Fruit fly (Drosophila melanogaster) whole organism, pupa: ENCODE results near the gene CG4582.

Source experiments
- CG10348 ChIP-seq: fragments of 200-800 bp; sonication (Bioruptor generic); IDR thresholded peaks from 2 replicates; pipeline ENCODE4 v1.3.6; 2022; ENCODE audit warnings: missing biosample characterization, missing genetic modification characterization
- CG12605 ChIP-seq: fragments of 200-800 bp; sonication (Bioruptor generic); IDR thresholded peaks from 2 replicates; pipeline ENCODE4 v1.3.6; 2022; ENCODE audit warnings: missing biosample characterization, missing genetic modification characterization
- CG13204 ChIP-seq: fragments of 200-800 bp; sonication (Bioruptor generic); optimal IDR thresholded peaks from 2 replicates; lab custom pipeline; 2018; ENCODE audit warnings: missing biosample characterization, mild to moderate bottlenecking, missing genetic modification characterization, moderate library complexity
- CG14655 ChIP-seq: fragments of 200-800 bp; sonication (Bioruptor generic); optimal IDR thresholded peaks from 3 replicates; lab custom pipeline; 2017; ENCODE audit warnings: mild to moderate bottlenecking, missing biosample characterization, missing genetic modification reagents, missing genetic modification characterization
- CG17806 ChIP-seq: fragments of 200-800 bp; sonication (Bioruptor generic); optimal IDR thresholded peaks from 2 replicates; lab custom pipeline; 2018; ENCODE audit warnings: missing biosample characterization, mild to moderate bottlenecking, missing genetic modification characterization, moderate library complexity
- CG34367 ChIP-seq: fragments of 200-800 bp; sonication (Bioruptor generic); optimal IDR thresholded peaks from 2 replicates; lab custom pipeline; 2018; ENCODE audit warnings: missing biosample characterization, mild to moderate bottlenecking, missing genetic modification characterization
- CG8159 ChIP-seq: fragments of 200-800 bp; sonication (Bioruptor generic); optimal IDR thresholded peaks from 3 replicates; lab custom pipeline; 2018; ENCODE audit warnings: missing biosample characterization, mild to moderate bottlenecking, missing genetic modification characterization, moderate library complexity
- CG8301 ChIP-seq: fragments of 200-800 bp; sonication (Bioruptor generic); optimal IDR thresholded peaks from 2 replicates; lab custom pipeline; 2018; ENCODE audit warnings: missing biosample characterization, mild to moderate bottlenecking, missing genetic modification characterization
- CG9948 ChIP-seq: fragments of 200-800 bp; sonication (Bioruptor generic); optimal IDR thresholded peaks from 2 replicates; lab custom pipeline; 2018; ENCODE audit warnings: missing biosample characterization, mild to moderate bottlenecking, missing genetic modification characterization, moderate library complexity
- Ets98B ChIP-seq: fragments of 200-800 bp; sonication (Bioruptor generic); IDR thresholded peaks from 2 replicates; pipeline ENCODE4 v1.3.6; 2022; ENCODE audit warnings: missing biosample characterization, missing genetic modification characterization
- Pif1A ChIP-seq: fragments of 200-800 bp; sonication (Bioruptor generic); optimal IDR thresholded peaks from 3 replicates; lab custom pipeline; 2016; ENCODE audit warnings: missing biosample characterization, missing genetic modification characterization
- Snoo ChIP-seq: fragments of 200-800 bp; sonication (Bioruptor generic); optimal IDR thresholded peaks from 3 replicates; lab custom pipeline; 2017; ENCODE audit warnings: missing biosample characterization, mild to moderate bottlenecking, missing genetic modification characterization, inconsistent platforms
- rn ChIP-seq: fragments of 200-800 bp; sonication (Bioruptor generic); IDR thresholded peaks from 2 replicates; pipeline ENCODE4 v1.3.6; 2022; ENCODE audit warnings: missing biosample characterization, missing genetic modification characterization

- no peak for TF ChIP-seq CG34367 (tag; lab: Kevin White, UChicago)
- TF ChIP-seq Ets98B, result no peak
- no peak for TF ChIP-seq Snoo (tag; lab: Kevin White, UChicago)
- no peak for TF ChIP-seq CG8301 (tag; lab: Kevin White, UChicago)
- no peak for TF ChIP-seq CG10348 (GFP tag; lab: Robert Waterston, UW)
- no peak for TF ChIP-seq CG14655 (GFP tag; lab: Kevin White, UChicago)
- TF ChIP-seq CG17806 (tag; lab: Kevin White, UChicago), result no peak
- no peak for TF ChIP-seq CG12605 (GFP tag; lab: Robert Waterston, UW)
- TF ChIP-seq CG8159 (tag; lab: Kevin White, UChicago), result no peak
- TF ChIP-seq Pif1A (GFP tag; lab: Kevin White, UChicago), result no peak
- no peak for TF ChIP-seq CG9948 (tag; lab: Kevin White, UChicago)
- TF ChIP-seq rn (GFP tag; lab: Robert Waterston, UW), result no peak
- no peak for TF ChIP-seq CG13204 (GFP tag; lab: Kevin White, UChicago)
Observed at dm6 chr3R:25559348-25559747, 23.6 kb downstream of the CG4582 start.
